Worm (Caenorhabditis elegans) whole organism, mixed stage, embryonic: Measurements from ENCODE around the gene srr-2.
"Not testable (repeated sequence)": the region's sequence is repeated elsewhere in the genome, so short reads cannot be mapped to it uniquely, and the experiment has no call there.

ENCODE experiments used
- bed-3 ChIP-seq: fragments of 200-800 bp; sonication (Bioruptor generic); optimal IDR thresholded peaks from 3 replicates; lab custom pipeline; 2018; ENCODE audit warnings: mild to moderate bottlenecking, missing genetic modification characterization, moderate library complexity, missing compliant biosample characterization
- drap-1 ChIP-seq: fragments of 200-800 bp; sonication (Bioruptor generic); optimal IDR thresholded peaks from 3 replicates; lab custom pipeline; 2018; ENCODE audit warnings: mild to moderate bottlenecking, missing genetic modification characterization, missing compliant biosample characterization
- elt-1 ChIP-seq: sonication (generic microtip); optimal IDR thresholded peaks from 2 replicates; lab custom pipeline; 2017; ENCODE audit warnings: missing genetic modification characterization, mild to moderate bottlenecking, missing compliant biosample characterization, antibody characterized with exemption, moderate library complexity, borderline replicate concordance; ENCODE audit not compliant: insufficient read depth
- elt-3 ChIP-seq: fragments of 150-350 bp; optimal IDR thresholded peaks from 2 replicates; lab custom pipeline; 2014; ENCODE audit warnings: missing biosample characterization, missing genetic modification characterization
- flh-1 ChIP-seq: fragments of 200-800 bp; sonication (Bioruptor generic); optimal IDR thresholded peaks from 2 replicates; lab custom pipeline; 2018; ENCODE audit warnings: mild to moderate bottlenecking, missing genetic modification characterization, moderate library complexity, missing compliant biosample characterization
- ham-2 ChIP-seq: fragments of 200-800 bp; sonication (Bioruptor generic); optimal IDR thresholded peaks from 2 replicates; lab custom pipeline; 2018; ENCODE audit warnings: mild to moderate bottlenecking, missing genetic modification characterization, missing compliant biosample characterization
- lsy-2 ChIP-seq: fragments of 150-350 bp; optimal IDR thresholded peaks from 2 replicates; lab custom pipeline; 2014; ENCODE audit warnings: missing biosample characterization, missing genetic modification characterization
- mep-1 ChIP-seq: fragments of 150-350 bp; optimal IDR thresholded peaks from 2 replicates; lab custom pipeline; 2017; ENCODE audit warnings: missing biosample characterization, missing genetic modification reagents, missing genetic modification characterization, inconsistent platforms
- nhr-12 ChIP-seq: fragments of 150-350 bp; optimal IDR thresholded peaks from 2 replicates; lab custom pipeline; 2014; ENCODE audit warnings: missing biosample characterization, missing genetic modification characterization
- nhr-237 ChIP-seq: fragments of 150-350 bp; optimal IDR thresholded peaks from 2 replicates; lab custom pipeline; 2014; ENCODE audit warnings: missing biosample characterization, missing genetic modification characterization
- nhr-28 ChIP-seq: fragments of 150-350 bp; optimal IDR thresholded peaks from 2 replicates; lab custom pipeline; 2014; ENCODE audit warnings: missing biosample characterization, missing genetic modification characterization
- unc-120 ChIP-seq: sonication (generic microtip); optimal IDR thresholded peaks from 2 replicates; lab custom pipeline; 2017; ENCODE audit warnings: missing genetic modification characterization, missing compliant biosample characterization; ENCODE audit not compliant: poor library complexity, severe bottlenecking
- unc-39 ChIP-seq: fragments of 150-350 bp; optimal IDR thresholded peaks from 2 replicates; lab custom pipeline; 2014; ENCODE audit warnings: missing biosample characterization, missing genetic modification characterization

- not testable (repeated sequence) for TF ChIP-seq unc-39; drap-1; lsy-2 (tag; lab: Kevin White, UChicago); flh-1; nhr-28 (tag; lab: Kevin White, UChicago); nhr-12 (tag; lab: Kevin White, UChicago); elt-1 (tag; lab: Kevin White, UChicago); nhr-237 (tag; lab: Kevin White, UChicago); elt-3 (tag; lab: Kevin White, UChicago); mep-1 (tag; lab: Kevin White, UChicago); unc-120; bed-3 (GFP tag; lab: Kevin White, UChicago); ham-2
Observed at ce11 chrV:19264148-19264547, 47.2 kb upstream of the srr-2 start, which contains the start of gene F21D9.1.
